Worm (Caenorhabditis elegans) whole organism, early embryonic: ENCODE measurements around the gene txt-1.

ENCODE experiments used
- B0310.2 ChIP-seq: sonication (generic microtip); optimal IDR thresholded peaks from 2 replicates; lab custom pipeline; 2016; ENCODE audit warnings: mild to moderate bottlenecking, missing genetic modification characterization, missing compliant biosample characterization
- F13C5.2 ChIP-seq: sonication (generic microtip); optimal IDR thresholded peaks from 2 replicates; lab custom pipeline; 2017; ENCODE audit warnings: mild to moderate bottlenecking, missing genetic modification characterization, inconsistent platforms, missing compliant biosample characterization
- aly-1 ChIP-seq: sonication (generic microtip); optimal IDR thresholded peaks from 2 replicates; lab custom pipeline; 2016; ENCODE audit warnings: missing genetic modification characterization, missing compliant biosample characterization
- ama-1 ChIP-seq: fragments of 150-350 bp; optimal IDR thresholded peaks from 2 replicates; lab custom pipeline; 2014
- ceh-13 ChIP-seq: fragments of 200-800 bp; sonication (Bioruptor generic); optimal IDR thresholded peaks from 2 replicates; lab custom pipeline; 2018; ENCODE audit warnings: mild to moderate bottlenecking, missing genetic modification characterization, missing compliant biosample characterization
- ceh-36 ChIP-seq: sonication (generic microtip); optimal IDR thresholded peaks from 2 replicates; lab custom pipeline; 2016; ENCODE audit warnings: missing genetic modification characterization, inconsistent platforms, missing compliant biosample characterization
- ets-7 ChIP-seq: sonication (generic microtip); optimal IDR thresholded peaks from 2 replicates; lab custom pipeline; 2016; ENCODE audit warnings: missing genotype, missing genetic modification characterization, missing compliant biosample characterization
- flt-1 ChIP-seq: fragments of 200-800 bp; sonication (Bioruptor generic); IDR thresholded peaks from 2 replicates; pipeline ENCODE4 v1.3.6; 2022; ENCODE audit warnings: missing genetic modification characterization, missing compliant biosample characterization
- hmbx-1 ChIP-seq: sonication (generic microtip); optimal IDR thresholded peaks from 2 replicates; lab custom pipeline; 2016; ENCODE audit warnings: mild to moderate bottlenecking, missing genetic modification characterization, missing compliant biosample characterization
- hmg-4 ChIP-seq: fragments of 200-800 bp; sonication (Bioruptor generic); optimal IDR thresholded peaks from 2 replicates; lab custom pipeline; 2018; ENCODE audit warnings: mild to moderate bottlenecking, missing genetic modification characterization, missing compliant biosample characterization
- hnd-1 ChIP-seq: sonication (generic microtip); optimal IDR thresholded peaks from 2 replicates; lab custom pipeline; 2016; ENCODE audit warnings: missing genetic modification characterization, missing compliant biosample characterization
- pes-1 ChIP-seq: fragments of 200-800 bp; sonication (Bioruptor generic); IDR thresholded peaks from 2 replicates; pipeline ENCODE4 v1.3.6; 2022; ENCODE audit warnings: missing genetic modification reagents, missing genetic modification characterization, missing compliant biosample characterization
- scrt-1 ChIP-seq: fragments of 200-800 bp; sonication (Bioruptor generic); IDR thresholded peaks from 2 replicates; pipeline ENCODE4 v1.3.6; 2022; ENCODE audit warnings: missing genetic modification characterization, missing compliant biosample characterization
- sea-1 ChIP-seq: fragments of 200-800 bp; sonication (Bioruptor generic); conservative IDR thresholded peaks from 2 replicates; pipeline ENCODE4 v1.3.6; 2022; ENCODE audit warnings: missing genetic modification characterization, missing compliant biosample characterization
- tbx-11 ChIP-seq: fragments of 200-800 bp; sonication (Bioruptor generic); IDR thresholded peaks from 2 replicates; pipeline ENCODE4 v1.3.6; 2022; ENCODE audit warnings: missing genetic modification characterization, missing compliant biosample characterization
- tbx-37 ChIP-seq: fragments of 200-800 bp; sonication (Bioruptor generic); conservative IDR thresholded peaks from 2 replicates; pipeline ENCODE4 v1.3.6; 2022; ENCODE audit warnings: missing genetic modification reagents, missing genetic modification characterization, missing compliant biosample characterization
- tra-4 ChIP-seq: sonication (generic microtip); optimal IDR thresholded peaks from 2 replicates; lab custom pipeline; 2017; ENCODE audit warnings: missing genetic modification characterization, missing compliant biosample characterization

txt-1 gene

DNA sequence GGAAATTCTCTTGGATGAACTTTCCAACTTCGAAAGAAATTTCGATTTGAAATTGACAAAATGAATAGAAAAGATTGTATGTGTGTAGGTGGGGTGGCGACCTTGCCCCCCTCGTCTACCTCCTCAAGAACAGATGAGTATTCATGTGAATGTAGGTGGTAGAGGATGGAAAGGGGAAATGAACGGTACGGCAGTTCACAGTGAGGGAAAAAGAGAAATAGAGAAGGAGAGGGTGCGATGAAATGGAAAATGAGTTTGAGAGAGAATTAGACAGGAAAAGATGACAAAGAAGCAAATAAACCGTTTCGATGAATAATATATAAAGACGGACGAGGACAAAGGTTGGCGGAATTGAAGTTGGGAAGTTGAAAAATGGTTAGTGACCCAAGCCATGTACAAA, 16.0 kb downstream of the txt-1 start:
- TF ChIP-seq ets-7: no peak
- TF ChIP-seq hmg-4: no peak
- no peak for TF ChIP-seq ceh-13
- no peak for TF ChIP-seq F13C5.2
- TF ChIP-seq hmbx-1: no peak
- TF ChIP-seq B0310.2: no peak
- TF ChIP-seq pes-1: no peak

DNA sequence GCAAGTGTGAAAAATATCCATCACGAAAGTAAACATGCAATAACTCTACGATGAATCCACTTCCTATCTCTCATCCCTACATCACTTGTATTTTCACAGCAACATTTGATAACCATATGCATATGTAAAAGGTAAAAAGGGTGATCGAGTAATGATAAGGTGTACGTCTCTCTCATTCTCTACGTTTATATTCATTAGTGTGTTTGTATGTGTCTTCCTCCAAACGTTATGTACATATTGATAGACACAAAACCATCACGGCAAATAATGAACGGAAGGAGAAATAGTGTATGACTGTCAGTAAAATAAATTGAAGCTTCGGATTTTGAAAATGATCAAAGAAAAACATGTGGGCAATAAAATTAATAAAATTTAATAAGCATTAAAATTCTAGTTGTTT, 16.5 kb downstream of the txt-1 start:
- no peak for TF ChIP-seq tra-4 (tag; lab: Kevin White, UChicago)
- no peak for TF ChIP-seq B0310.2
- no peak for TF ChIP-seq scrt-1 (GFP tag; lab: Robert Waterston, UW)
- TF ChIP-seq ceh-36 (tag; lab: Kevin White, UChicago): no peak

DNA sequence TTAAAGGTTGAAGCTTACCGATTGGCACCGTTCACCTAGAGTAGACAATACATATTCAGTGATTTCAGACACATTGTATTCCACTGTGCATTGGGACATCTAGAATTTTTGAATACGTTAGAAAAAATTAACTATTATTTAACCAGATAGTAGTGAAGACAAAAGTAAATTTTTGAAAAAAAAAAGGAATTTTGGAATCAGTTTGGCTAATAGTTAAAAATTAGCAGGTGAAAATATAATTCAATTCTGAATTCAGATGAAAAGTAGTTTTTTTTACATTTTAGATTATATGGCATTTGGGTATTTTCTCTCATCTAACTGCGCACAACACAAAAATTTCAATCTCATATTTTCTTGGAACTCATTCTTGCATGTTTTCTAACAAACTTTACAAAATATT, 18.9 kb downstream of the txt-1 start, which contains the start of gene nmur-2:
Gene nmur-2, minus strand, starts transcription at position 101 of the 400 bp plus-strand sequence.
- no peak for TF ChIP-seq scrt-1 (GFP tag; lab: Robert Waterston, UW)
- no peak for TF ChIP-seq hmbx-1
- TF ChIP-seq hnd-1 (tag; lab: Kevin White, UChicago): no peak
- no peak for TF ChIP-seq tbx-11
- no peak for TF ChIP-seq ama-1 (lab: Kevin White, UChicago)
- TF ChIP-seq ets-7: no peak
- no peak for TF ChIP-seq B0310.2
- TF ChIP-seq hmg-4: no peak
- no peak for TF ChIP-seq F13C5.2
- TF ChIP-seq sea-1 (GFP tag; lab: Robert Waterston, UW): no peak
- TF ChIP-seq tbx-37 (GFP tag; lab: Robert Waterston, UW): no peak
- TF ChIP-seq tra-4 (tag; lab: Kevin White, UChicago): no peak
- TF ChIP-seq aly-1 (tag; lab: Kevin White, UChicago): no peak
- TF ChIP-seq ceh-13: no peak
- TF ChIP-seq flt-1 (GFP tag; lab: Robert Waterston, UW): no peak
- no peak for TF ChIP-seq pes-1

DNA sequence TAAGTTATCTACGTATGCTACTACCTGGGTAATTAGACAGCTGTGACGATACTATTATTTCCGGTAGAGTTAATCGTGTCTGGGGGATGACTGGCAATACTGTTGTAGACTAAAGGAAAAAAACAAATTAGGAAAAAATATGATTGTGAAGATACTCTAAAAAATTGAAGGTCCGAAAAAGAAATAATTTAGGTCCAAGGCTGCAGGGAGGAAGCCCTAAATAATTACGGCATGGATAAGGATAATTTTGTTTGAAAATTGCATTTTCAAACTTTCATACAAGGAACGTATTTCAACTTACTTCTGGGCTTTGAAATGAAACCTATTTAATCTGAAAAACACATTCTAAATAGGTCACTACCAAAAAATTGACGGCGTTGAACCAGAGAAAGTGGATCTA, 22.9 kb downstream of the txt-1 start, which contains the start of gene srd-3:
Gene srd-3, minus strand, starts transcription at position 101 of the 400 bp plus-strand sequence.
- TF ChIP-seq B0310.2 (no peak), ceh-13 (no peak), ama-1 (lab: Kevin White, UChicago) (no peak), tra-4 (tag; lab: Kevin White, UChicago) (no peak), scrt-1 (GFP tag; lab: Robert Waterston, UW) (no peak), F13C5.2 (no peak), hnd-1 (tag; lab: Kevin White, UChicago) (no peak), ets-7 (no peak)

DNA sequence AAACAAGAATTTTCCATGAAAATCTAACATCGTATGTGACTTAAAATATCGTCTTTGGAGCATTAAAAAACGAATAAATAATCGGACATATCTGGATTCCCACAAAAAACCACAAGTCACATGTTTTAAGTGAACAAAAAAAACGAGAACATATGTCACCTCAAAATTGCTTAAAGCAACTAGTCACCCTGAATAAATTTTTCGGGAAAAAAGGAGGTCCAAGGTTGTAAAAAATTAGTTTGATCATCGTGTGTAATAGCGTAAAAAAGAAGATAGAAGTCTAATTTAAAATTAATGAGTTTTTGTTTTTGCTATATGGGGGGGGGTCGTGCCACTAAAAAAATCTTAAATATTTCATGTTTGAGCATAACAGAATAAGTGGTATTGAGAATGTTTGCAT, 23.8 kb downstream of the txt-1 start:
- TF ChIP-seq tbx-11 (no peak), tbx-37 (GFP tag; lab: Robert Waterston, UW) (no peak), flt-1 (GFP tag; lab: Robert Waterston, UW) (no peak), hmbx-1 (no peak), hnd-1 (tag; lab: Kevin White, UChicago) (no peak), ets-7 (no peak), sea-1 (GFP tag; lab: Robert Waterston, UW) (no peak), ceh-36 (tag; lab: Kevin White, UChicago) (no peak), ceh-13 (no peak), B0310.2 (no peak), aly-1 (tag; lab: Kevin White, UChicago) (no peak), F13C5.2 (no peak), hmg-4 (no peak), ama-1 (lab: Kevin White, UChicago) (no peak)

DNA sequence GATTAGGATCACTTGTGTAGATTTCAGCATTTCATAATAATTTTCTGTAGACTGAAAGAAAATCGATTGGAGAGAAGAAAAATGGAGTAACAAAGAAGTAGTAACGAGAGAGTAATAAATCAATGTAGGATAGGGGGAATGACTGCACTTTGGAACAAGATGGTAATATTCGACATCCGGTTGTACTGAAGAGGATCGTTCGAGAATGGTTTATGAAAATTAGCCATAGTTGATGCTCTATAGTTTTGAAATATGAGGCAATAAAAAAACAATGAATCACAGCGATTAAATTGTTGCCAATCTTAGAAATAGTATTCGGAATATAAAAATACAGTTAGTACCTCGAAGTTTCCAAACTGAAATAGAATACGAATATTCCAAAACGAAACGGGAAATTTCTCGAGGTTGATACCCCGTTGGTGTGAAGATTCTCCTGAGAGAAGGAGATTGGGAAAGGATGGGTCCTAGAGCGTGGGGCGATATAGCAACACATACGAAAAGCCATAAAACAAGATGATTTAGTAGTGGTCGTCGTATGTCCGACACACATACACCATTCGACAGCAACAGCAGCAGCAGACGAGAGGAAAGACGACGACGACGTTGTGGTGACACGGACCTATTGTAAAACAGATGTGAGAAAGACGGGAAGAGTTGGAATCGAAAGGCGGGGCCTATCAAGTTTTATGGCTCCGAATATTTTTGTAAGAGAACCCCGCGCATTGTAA, 27.7 kb downstream of the txt-1 start, which contains the start of gene cwn-1:
Gene cwn-1, minus strand, starts transcription at position 51 of the 728 bp plus-strand sequence.
- TF ChIP-seq tbx-37 (GFP tag; lab: Robert Waterston, UW) (no peak), ceh-36 (tag; lab: Kevin White, UChicago) (no peak), sea-1 (GFP tag; lab: Robert Waterston, UW) (no peak), ama-1 (lab: Kevin White, UChicago) (no peak)

DNA sequence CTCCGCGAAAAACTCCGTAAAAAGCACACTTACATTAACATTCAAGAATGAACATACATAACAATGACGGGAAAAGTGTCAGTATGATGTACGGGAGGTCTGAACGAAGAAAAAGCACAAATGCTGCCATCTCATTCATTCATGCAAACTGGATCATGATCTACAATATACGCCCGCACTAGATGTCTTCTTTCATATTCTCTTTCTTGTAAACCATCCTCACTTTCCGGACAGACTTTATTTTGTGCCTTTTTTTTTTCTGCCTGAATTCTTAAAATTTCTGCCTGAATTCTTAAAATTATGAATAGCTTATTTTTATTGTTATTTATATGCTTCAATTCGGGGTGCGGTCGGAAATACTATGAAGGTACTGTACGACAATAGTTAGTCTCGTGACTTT, 29.2 kb downstream of the txt-1 start, which contains the start of gene K10B4.1:
Gene K10B4.1, plus strand, starts transcription at position 301 of the 400 bp plus-strand sequence.
- no peak for TF ChIP-seq tbx-11
- TF ChIP-seq hnd-1 (tag; lab: Kevin White, UChicago): no peak
- no peak for TF ChIP-seq pes-1
- TF ChIP-seq tbx-37 (GFP tag; lab: Robert Waterston, UW): no peak
- TF ChIP-seq flt-1 (GFP tag; lab: Robert Waterston, UW): no peak
- no peak for TF ChIP-seq hmbx-1
- no peak for TF ChIP-seq ceh-13
- no peak for TF ChIP-seq scrt-1 (GFP tag; lab: Robert Waterston, UW)
- no peak for TF ChIP-seq ama-1 (lab: Kevin White, UChicago)
- TF ChIP-seq aly-1 (tag; lab: Kevin White, UChicago): no peak

DNA sequence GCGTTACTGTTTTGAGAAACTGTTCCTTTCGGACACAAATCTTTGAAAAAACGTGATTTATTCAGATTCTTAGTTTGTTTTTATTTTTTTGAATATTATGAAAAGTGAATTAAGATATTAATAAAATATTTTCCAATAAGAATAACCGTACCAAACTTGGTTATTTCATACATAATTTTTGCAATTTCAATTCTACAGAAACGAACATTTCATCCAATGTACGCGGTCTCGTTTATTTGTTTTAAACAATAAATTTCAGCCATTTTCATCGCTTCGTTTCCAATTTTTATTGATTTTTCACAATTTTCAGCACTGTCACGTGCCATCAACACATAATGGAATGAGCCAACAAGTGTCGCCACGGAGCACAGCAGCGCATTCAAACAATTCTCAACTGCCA, 40.9 kb downstream of the txt-1 start, which contains the start of gene T25D3.4:
Gene T25D3.4, plus strand, starts transcription at position 301 of the 400 bp plus-strand sequence.
- TF ChIP-seq B0310.2: no peak
- no peak for TF ChIP-seq ceh-36 (tag; lab: Kevin White, UChicago)
- no peak for TF ChIP-seq hmg-4
- no peak for TF ChIP-seq ama-1 (lab: Kevin White, UChicago)
- TF ChIP-seq ceh-13: no peak
- TF ChIP-seq ets-7: no peak
- TF ChIP-seq hmbx-1: no peak
- no peak for TF ChIP-seq F13C5.2
- no peak for TF ChIP-seq aly-1 (tag; lab: Kevin White, UChicago)
- no peak for TF ChIP-seq tra-4 (tag; lab: Kevin White, UChicago)
- no peak for TF ChIP-seq pes-1
- TF ChIP-seq tbx-11: no peak
- TF ChIP-seq scrt-1 (GFP tag; lab: Robert Waterston, UW): no peak
- TF ChIP-seq flt-1 (GFP tag; lab: Robert Waterston, UW): no peak
- no peak for TF ChIP-seq tbx-37 (GFP tag; lab: Robert Waterston, UW)
- no peak for TF ChIP-seq hnd-1 (tag; lab: Kevin White, UChicago)
